Fruit fly (Drosophila melanogaster) whole organism, pupa: ENCODE measurements around the gene CG7560.

ENCODE experiments used
- CG13204 ChIP-seq: fragments of 200-800 bp; sonication (Bioruptor generic); optimal IDR thresholded peaks from 2 replicates; lab custom pipeline; 2018; ENCODE audit warnings: missing biosample characterization, mild to moderate bottlenecking, missing genetic modification characterization, moderate library complexity
- CG14655 ChIP-seq: fragments of 200-800 bp; sonication (Bioruptor generic); optimal IDR thresholded peaks from 3 replicates; lab custom pipeline; 2017; ENCODE audit warnings: mild to moderate bottlenecking, missing biosample characterization, missing genetic modification reagents, missing genetic modification characterization
- CG15710 ChIP-seq: fragments of 200-800 bp; sonication (Bioruptor generic); optimal IDR thresholded peaks from 2 replicates; lab custom pipeline; 2018; ENCODE audit warnings: missing biosample characterization, mild to moderate bottlenecking, missing genetic modification characterization, moderate library complexity
- CG32121 ChIP-seq: fragments of 200-800 bp; sonication (Bioruptor generic); IDR thresholded peaks from 2 replicates; pipeline ENCODE4 v1.3.6; 2022; ENCODE audit warnings: missing biosample characterization, missing genetic modification characterization
- CG34367 ChIP-seq: fragments of 200-800 bp; sonication (Bioruptor generic); optimal IDR thresholded peaks from 2 replicates; lab custom pipeline; 2018; ENCODE audit warnings: missing biosample characterization, mild to moderate bottlenecking, missing genetic modification characterization
- CG4496 ChIP-seq: fragments of 200-800 bp; sonication (Bioruptor generic); IDR thresholded peaks from 3 replicates; pipeline ENCODE4 v1.3.6; 2022; ENCODE audit warnings: missing biosample characterization, missing genetic modification characterization
- CG8159 ChIP-seq: fragments of 200-800 bp; sonication (Bioruptor generic); optimal IDR thresholded peaks from 3 replicates; lab custom pipeline; 2018; ENCODE audit warnings: missing biosample characterization, mild to moderate bottlenecking, missing genetic modification characterization, moderate library complexity
- CG8301 ChIP-seq: fragments of 200-800 bp; sonication (Bioruptor generic); optimal IDR thresholded peaks from 2 replicates; lab custom pipeline; 2018; ENCODE audit warnings: missing biosample characterization, mild to moderate bottlenecking, missing genetic modification characterization
- CG9948 ChIP-seq: fragments of 200-800 bp; sonication (Bioruptor generic); optimal IDR thresholded peaks from 2 replicates; lab custom pipeline; 2018; ENCODE audit warnings: missing biosample characterization, mild to moderate bottlenecking, missing genetic modification characterization, moderate library complexity
- D1 ChIP-seq: fragments of 200-800 bp; sonication (Bioruptor generic); optimal IDR thresholded peaks from 2 replicates; lab custom pipeline; 2018; ENCODE audit warnings: missing biosample characterization, mild to moderate bottlenecking, missing genetic modification characterization, moderate library complexity
- Pif1A ChIP-seq: fragments of 200-800 bp; sonication (Bioruptor generic); optimal IDR thresholded peaks from 3 replicates; lab custom pipeline; 2016; ENCODE audit warnings: missing biosample characterization, missing genetic modification characterization
- Snoo ChIP-seq: fragments of 200-800 bp; sonication (Bioruptor generic); optimal IDR thresholded peaks from 3 replicates; lab custom pipeline; 2017; ENCODE audit warnings: missing biosample characterization, mild to moderate bottlenecking, missing genetic modification characterization, inconsistent platforms
- rn ChIP-seq: fragments of 200-800 bp; sonication (Bioruptor generic); IDR thresholded peaks from 2 replicates; pipeline ENCODE4 v1.3.6; 2022; ENCODE audit warnings: missing biosample characterization, missing genetic modification characterization

- no peak for TF ChIP-seq CG4496 (GFP tag; lab: Robert Waterston, UW)
- no peak for TF ChIP-seq CG9948 (tag; lab: Kevin White, UChicago)
- no peak for TF ChIP-seq CG13204 (GFP tag; lab: Kevin White, UChicago)
- TF ChIP-seq CG34367 (tag; lab: Kevin White, UChicago) = no peak
- no peak for TF ChIP-seq CG15710
- no peak for TF ChIP-seq Pif1A (GFP tag; lab: Kevin White, UChicago)
- no peak for TF ChIP-seq D1
- TF ChIP-seq CG32121 = no peak
- no peak for TF ChIP-seq Snoo (tag; lab: Kevin White, UChicago)
- TF ChIP-seq CG14655 (GFP tag; lab: Kevin White, UChicago) = no peak
- TF ChIP-seq CG8159 (tag; lab: Kevin White, UChicago) = no peak
- no peak for TF ChIP-seq rn (GFP tag; lab: Robert Waterston, UW)
- TF ChIP-seq CG8301 = no peak
These were observed 49.7 kb downstream of the CG7560 start, which contains the start of gene Vha16-2 for dm6 chr3L:11474658-11475057.
